Fruit fly (Drosophila melanogaster): Measurements from ENCODE around the gene B4.

Gene B4

dm6 chr2L:13542476-13542875, 6.7 kb downstream of the B4 start, which contains the start of gene CG9263:
TSS of gene CG9263 (minus strand) at chr2L:13542576.
- TF ChIP-seq usp (GFP tag; optimal IDR thresholded peaks at IDR 0.05) (no peak), pan (optimal IDR thresholded peaks at IDR 0.05) (no peak), foxo (GFP tag; optimal IDR thresholded peaks at IDR 0.05) (no peak), lola (GFP tag; optimal IDR thresholded peaks at IDR 0.05) (no peak), dsf (GFP tag; optimal IDR thresholded peaks at IDR 0.05; ENCODE audit: borderline replicate concordance) (no peak), CG9705 (GFP tag; optimal IDR thresholded peaks at IDR 0.05) (no peak), dmrt93B (GFP tag; optimal IDR thresholded peaks at IDR 0.05) (no peak), CG32264 (GFP tag; optimal IDR thresholded peaks at IDR 0.05) (no peak), Myc (optimal IDR thresholded peaks at IDR 0.05) (no peak), Jra (GFP tag; optimal IDR thresholded peaks at IDR 0.05) (no peak), Dfd (GFP tag; optimal IDR thresholded peaks at IDR 0.05) (no peak), psq (GFP tag; optimal IDR thresholded peaks at IDR 0.05) (no peak), h (GFP tag; optimal IDR thresholded peaks at IDR 0.05) (no peak), CrebA (GFP tag; optimal IDR thresholded peaks at IDR 0.05; ENCODE audit: borderline replicate concordance) (no peak)

DNA sequence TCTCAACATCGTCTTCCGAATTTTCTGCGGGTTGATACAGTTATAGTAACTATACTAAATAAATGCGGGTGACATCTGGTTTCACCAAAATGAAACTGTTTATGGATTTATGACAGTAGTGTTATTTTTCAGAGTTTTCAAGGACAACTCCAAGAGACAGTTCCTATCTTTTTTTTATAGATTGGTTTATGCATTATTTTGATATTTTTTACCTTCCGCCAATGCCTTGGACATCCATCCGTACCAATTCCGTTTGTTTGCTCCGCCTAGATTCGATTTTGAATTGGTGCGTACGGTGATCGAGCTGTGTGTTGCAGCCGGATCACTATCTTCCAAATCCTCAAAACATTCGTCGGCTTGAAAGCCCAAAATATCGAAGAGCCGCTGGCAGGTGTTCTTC, 7.2 kb downstream of the B4 start, which contains the start of gene CG16853:
Gene CG16853 (plus strand): TSS at position 301 of the 400 bp plus-strand sequence.
- no peak for TF ChIP-seq CrebA (GFP tag; optimal IDR thresholded peaks at IDR 0.05; ENCODE audit: borderline replicate concordance)
- TF ChIP-seq dsf (GFP tag; optimal IDR thresholded peaks at IDR 0.05; ENCODE audit: borderline replicate concordance) = no peak
- no peak for TF ChIP-seq Myc (optimal IDR thresholded peaks at IDR 0.05)
- TF ChIP-seq woc (GFP tag; optimal IDR thresholded peaks at IDR 0.05) = no peak
- no peak for TF ChIP-seq Vsx2 (GFP tag; optimal IDR thresholded peaks at IDR 0.05; ENCODE audit: partially characterized antibody)
- no peak for TF ChIP-seq Hr78 (GFP tag; optimal IDR thresholded peaks at IDR 0.05)
- TF ChIP-seq sage (GFP tag; optimal IDR thresholded peaks at IDR 0.05) = no peak
- no peak for TF ChIP-seq OdsH (GFP tag; optimal IDR thresholded peaks at IDR 0.05)
- no peak for TF ChIP-seq dl (GFP tag; optimal IDR thresholded peaks at IDR 0.05; ENCODE audit: insufficient read depth in 1 of 2, partially characterized antibody in 2 of 2)
- no peak for TF ChIP-seq fru (GFP tag; optimal IDR thresholded peaks at IDR 0.05)
- no peak for TF ChIP-seq CG32264 (GFP tag; optimal IDR thresholded peaks at IDR 0.05)
- no peak for TF ChIP-seq usp (GFP tag; optimal IDR thresholded peaks at IDR 0.05)
- no peak for TF ChIP-seq Abd-B (GFP tag; optimal IDR thresholded peaks at IDR 0.05)
- TF ChIP-seq N (GFP tag; optimal IDR thresholded peaks at IDR 0.05) = no peak
- TF ChIP-seq Jra (GFP tag; optimal IDR thresholded peaks at IDR 0.05) = no peak
- no peak for TF ChIP-seq Dif (GFP tag; optimal IDR thresholded peaks at IDR 0.05; ENCODE audit: partially characterized antibody)
- TF ChIP-seq Rel (GFP tag; optimal IDR thresholded peaks at IDR 0.05) = no peak
- no peak for TF ChIP-seq Rel (tag; optimal IDR thresholded peaks at IDR 0.05)

DNA sequence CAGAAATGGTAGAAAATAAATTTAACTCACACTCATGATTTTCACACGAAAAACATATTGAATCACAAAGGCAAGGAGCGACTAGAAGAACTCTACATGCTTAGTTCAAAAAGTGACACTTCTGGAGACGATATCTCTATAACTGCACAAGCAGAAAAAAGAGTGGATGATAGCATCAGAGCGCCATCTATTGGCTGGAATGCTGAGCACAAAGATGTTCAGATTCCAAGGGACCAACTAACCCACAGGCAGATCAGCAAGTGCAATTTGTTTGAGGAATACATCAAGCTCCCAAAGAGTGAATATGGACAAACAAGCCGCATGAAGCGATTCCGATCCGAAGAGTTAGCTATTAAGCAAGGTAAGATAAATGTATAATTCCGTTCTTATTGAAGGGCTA, 8.4 kb downstream of the B4 start, which contains the start of gene CG16852:
Gene CG16852 (plus strand): TSS at position 48 of the 400 bp plus-strand sequence.
- TF ChIP-seq Jra (GFP tag; optimal IDR thresholded peaks at IDR 0.05) (no peak), rgr (GFP tag; optimal IDR thresholded peaks at IDR 0.05) (no peak), Hr83 (GFP tag; optimal IDR thresholded peaks at IDR 0.05; ENCODE audit: poor library complexity, severe bottlenecking) (no peak)

DNA sequence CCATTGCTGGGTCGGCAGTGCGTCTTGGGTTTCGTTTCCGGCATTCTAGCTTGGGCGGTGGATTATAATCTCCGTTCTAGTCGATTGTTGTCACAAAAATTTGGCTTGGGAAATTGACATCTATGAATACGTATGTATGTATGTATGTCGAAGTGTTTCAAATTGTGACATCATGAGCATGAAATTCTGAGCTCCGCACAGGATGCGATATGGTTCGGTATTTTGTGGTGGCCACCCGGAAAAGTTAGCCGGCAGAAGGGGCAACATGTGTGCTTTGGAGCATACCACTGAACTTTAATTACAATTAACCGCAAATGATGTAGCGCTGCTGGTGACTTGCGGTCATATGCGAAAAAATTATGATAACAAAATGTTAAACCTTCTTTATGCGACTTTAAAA, 13.4 kb downstream of the B4 start, which contains the start of gene CG15638:
Gene CG15638 (minus strand): TSS at position 101 of the 400 bp plus-strand sequence.
- TF ChIP-seq Myc (optimal IDR thresholded peaks at IDR 0.05) = no peak
- TF ChIP-seq Abd-B (GFP tag; optimal IDR thresholded peaks at IDR 0.05) = no peak
- no peak for TF ChIP-seq lola (GFP tag; optimal IDR thresholded peaks at IDR 0.05)
- TF ChIP-seq HLH106 (tag; optimal IDR thresholded peaks at IDR 0.05) = no peak
- no peak for TF ChIP-seq fru (GFP tag; optimal IDR thresholded peaks at IDR 0.05)
- no peak for TF ChIP-seq Rel (GFP tag; optimal IDR thresholded peaks at IDR 0.05)
- no peak for TF ChIP-seq Rel (tag; optimal IDR thresholded peaks at IDR 0.05)

dm6 chr2L:13532524-13532923, 16.6 kb downstream of the B4 start, which contains the start of gene CG33645:
TSS of gene CG33645 (plus strand) at chr2L:13532824.
- TF ChIP-seq Mio (GFP tag; optimal IDR thresholded peaks at IDR 0.05) = no peak
- TF ChIP-seq sv (GFP tag; optimal IDR thresholded peaks at IDR 0.05) = no peak
- no peak for TF ChIP-seq Hr83 (GFP tag; optimal IDR thresholded peaks at IDR 0.05; ENCODE audit: poor library complexity, severe bottlenecking)
- TF ChIP-seq dl (GFP tag; optimal IDR thresholded peaks at IDR 0.05; ENCODE audit: insufficient read depth in 1 of 2, partially characterized antibody in 2 of 2) = no peak
- TF ChIP-seq fru (GFP tag; optimal IDR thresholded peaks at IDR 0.05) = no peak
- no peak for TF ChIP-seq Jra (GFP tag; optimal IDR thresholded peaks at IDR 0.05)
- no peak for TF ChIP-seq br (GFP tag; optimal IDR thresholded peaks at IDR 0.05)
- no peak for TF ChIP-seq woc (GFP tag; optimal IDR thresholded peaks at IDR 0.05)
- TF ChIP-seq GATAd (GFP tag; optimal IDR thresholded peaks at IDR 0.05) = no peak
- no peak for TF ChIP-seq OdsH (GFP tag; optimal IDR thresholded peaks at IDR 0.05)
- TF ChIP-seq Sp1 (GFP tag; optimal IDR thresholded peaks at IDR 0.05) = no peak
- no peak for TF ChIP-seq lola (GFP tag; optimal IDR thresholded peaks at IDR 0.05)
- TF ChIP-seq CG32264 (GFP tag; optimal IDR thresholded peaks at IDR 0.05) = no peak
- no peak for TF ChIP-seq N (GFP tag; optimal IDR thresholded peaks at IDR 0.05)
- no peak for TF ChIP-seq CrebA (GFP tag; optimal IDR thresholded peaks at IDR 0.05; ENCODE audit: borderline replicate concordance)
- TF ChIP-seq brk (GFP tag; optimal IDR thresholded peaks at IDR 0.05) = no peak
- no peak for TF ChIP-seq Rel (GFP tag; optimal IDR thresholded peaks at IDR 0.05)
- no peak for TF ChIP-seq Rel (tag; optimal IDR thresholded peaks at IDR 0.05)
